Worm (Caenorhabditis elegans) whole organism, late embryonic: ENCODE data around the gene sea-1.

Experiments
- Y22D7AL.16 ChIP-seq: sonication (generic microtip); optimal IDR thresholded peaks from 2 replicates; lab custom pipeline; 2016; ENCODE audit warnings: missing genetic modification characterization, missing compliant biosample characterization
- elt-4 ChIP-seq: sonication (generic microtip); optimal IDR thresholded peaks from 2 replicates; lab custom pipeline; 2016; ENCODE audit warnings: missing genetic modification characterization, missing compliant biosample characterization
- ets-4 ChIP-seq: sonication (generic microtip); optimal IDR thresholded peaks from 2 replicates; lab custom pipeline; 2016; ENCODE audit warnings: missing genetic modification characterization, missing compliant biosample characterization
- hlh-6 ChIP-seq: sonication (generic microtip); optimal IDR thresholded peaks from 2 replicates; lab custom pipeline; 2016; ENCODE audit warnings: missing genotype, missing genetic modification characterization, missing compliant biosample characterization
- nfya-1 ChIP-seq: sonication (generic microtip); optimal IDR thresholded peaks from 2 replicates; lab custom pipeline; 2017; ENCODE audit warnings: missing genetic modification characterization, mild to moderate bottlenecking, missing compliant biosample characterization, antibody characterized with exemption, moderate library complexity
- pat-9 ChIP-seq: fragments of 200-800 bp; sonication (Bioruptor generic); optimal IDR thresholded peaks from 2 replicates; lab custom pipeline; 2018; ENCODE audit warnings: mild to moderate bottlenecking, missing genetic modification characterization, moderate library complexity, missing compliant biosample characterization
- pha-4 ChIP-seq: fragments of 150-350 bp; optimal IDR thresholded peaks from 2 replicates; lab custom pipeline; 2018; ENCODE audit warnings: missing biosample characterization, missing genetic modification reagents, missing genetic modification characterization
- pqm-1 ChIP-seq: sonication (generic microtip); optimal IDR thresholded peaks from 2 replicates; lab custom pipeline; 2016; ENCODE audit warnings: missing genetic modification characterization, missing compliant biosample characterization
- unc-42 ChIP-seq: sonication (generic microtip); optimal IDR thresholded peaks from 2 replicates; lab custom pipeline; 2016; ENCODE audit warnings: missing genotype, missing genetic modification characterization, missing compliant biosample characterization

- no peak for TF ChIP-seq pqm-1 (tag; lab: Kevin White, UChicago)
- no peak for TF ChIP-seq elt-4 (tag; lab: Kevin White, UChicago)
- no peak for TF ChIP-seq pat-9
- no peak for TF ChIP-seq hlh-6
- no peak for TF ChIP-seq unc-42 (tag; lab: Kevin White, UChicago)
- no peak for TF ChIP-seq pha-4 (tag; lab: Kevin White, UChicago)
- TF ChIP-seq nfya-1 = no peak
- no peak for TF ChIP-seq Y22D7AL.16
- TF ChIP-seq ets-4 = no peak
Measured at ce11 chrII:3716455-3716854, 43.1 kb upstream of the sea-1 start, which contains the start of gene srh-99.
